Worm (Caenorhabditis elegans): Measurements from ENCODE around the gene sdz-26.

The sdz-26 gene

DNA sequence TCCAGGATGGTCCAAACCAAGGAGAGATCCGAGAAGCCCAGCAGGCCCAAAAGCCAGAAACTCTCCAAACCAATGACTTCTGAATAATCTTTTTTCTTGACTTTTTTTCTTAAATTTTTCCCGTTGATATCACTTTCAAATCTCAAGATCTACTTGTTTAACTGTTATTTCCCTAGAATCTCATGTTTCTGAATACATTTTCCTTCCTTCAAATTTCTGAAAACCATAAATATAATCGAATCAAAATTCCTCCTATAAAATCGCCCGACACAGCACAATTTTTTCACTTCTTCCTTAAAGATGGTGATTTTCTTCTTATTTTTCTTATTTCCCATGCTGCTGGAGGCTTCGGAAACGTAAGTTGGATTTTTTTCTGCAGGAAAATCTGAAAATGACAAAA lies 6.7 kb downstream of the sdz-26 start, which contains the start of gene F26H11.8:
TSS of gene F26H11.8 (plus strand) at position 301 of the 400 bp plus-strand sequence.
- TF ChIP-seq zag-1 (tag; optimal IDR thresholded peaks at IDR 0.05): no peak
- no peak for TF ChIP-seq fkh-10 (GFP tag; optimal IDR thresholded peaks at IDR 0.05)
- no peak for TF ChIP-seq nhr-47 (tag; optimal IDR thresholded peaks at IDR 0.05)
- no peak for TF ChIP-seq nhr-84 (tag; optimal IDR thresholded peaks at IDR 0.05)
- TF ChIP-seq ceh-88 (GFP tag; IDR thresholded peaks at IDR 0.05): no peak
- TF ChIP-seq lin-35 (GFP tag; optimal IDR thresholded peaks at IDR 0.05): no peak
- TF ChIP-seq dpl-1 (GFP tag; optimal IDR thresholded peaks at IDR 0.05): no peak
- no peak for TF ChIP-seq unc-130 (tag; optimal IDR thresholded peaks at IDR 0.05)
- no peak for TF ChIP-seq lin-14 (GFP tag; optimal IDR thresholded peaks at IDR 0.05)
- no peak for TF ChIP-seq lin-39 (tag; optimal IDR thresholded peaks at IDR 0.05)
- no peak for TF ChIP-seq jun-1 (tag; optimal IDR thresholded peaks at IDR 0.05)
- no peak for TF ChIP-seq tlp-1 (tag; optimal IDR thresholded peaks at IDR 0.05)
- no peak for TF ChIP-seq lir-3 (tag; optimal IDR thresholded peaks at IDR 0.05; ENCODE audit: poor library complexity)
- no peak for TF ChIP-seq swsn-7 (tag; optimal IDR thresholded peaks at IDR 0.05)
- no peak for TF ChIP-seq skn-1 (tag; optimal IDR thresholded peaks at IDR 0.05)
- no peak for TF ChIP-seq lin-15B (tag; optimal IDR thresholded peaks at IDR 0.05)

DNA sequence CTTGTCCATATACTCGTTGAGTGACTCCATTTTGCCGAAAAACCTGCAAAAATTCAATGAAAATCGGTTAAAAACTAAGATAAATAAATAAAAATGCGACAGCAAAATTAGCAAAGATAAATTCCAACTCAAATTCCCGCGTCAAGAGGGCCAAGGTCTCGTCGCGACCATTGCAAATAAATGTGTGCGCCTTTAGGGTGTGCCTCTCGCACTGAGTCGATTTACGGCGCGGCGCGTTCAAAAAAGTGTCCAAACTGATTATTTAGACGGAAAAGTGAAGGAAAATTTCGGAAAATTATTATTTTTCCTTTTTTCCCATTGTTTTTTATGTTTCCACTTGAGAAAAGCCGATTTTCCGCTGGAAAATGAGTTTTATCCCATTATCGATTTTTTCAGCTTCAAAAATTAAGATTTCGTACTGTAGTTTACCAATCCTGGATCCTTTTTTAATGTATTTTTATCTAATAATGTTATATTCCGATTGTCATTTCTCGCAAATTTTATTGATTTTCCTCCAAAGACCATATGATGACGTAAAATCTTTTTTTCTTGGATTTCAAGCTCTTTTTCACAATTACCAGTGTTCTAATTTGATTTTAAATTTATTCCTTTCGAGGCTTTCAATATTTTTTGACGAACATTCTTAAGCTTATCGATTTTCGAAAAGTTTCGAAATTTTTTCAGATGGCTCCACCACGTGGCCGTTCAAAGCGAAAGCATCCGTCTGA lies 8.7 kb downstream of the sdz-26 start, which contains the start of the genes kbp-3 and nurf-1:
TSS of gene kbp-3 (minus strand) at position 43 of the 728 bp plus-strand sequence.
TSS of gene nurf-1 (plus strand) at position 678 of the 728 bp plus-strand sequence.
- TF ChIP-seq tbx-2 (tag; optimal IDR thresholded peaks at IDR 0.05) (peak; percentile 40), mep-1 (tag; optimal IDR thresholded peaks at IDR 0.05) (peak; percentile 15), skn-1 (tag; optimal IDR thresholded peaks at IDR 0.05) (peak; percentile 62), nhr-77 (tag; optimal IDR thresholded peaks at IDR 0.05) (peak; percentile 80), lin-15B (tag; optimal IDR thresholded peaks at IDR 0.05) (peak; percentile 65), fkh-8 (tag; optimal IDR thresholded peaks at IDR 0.05) (peak; percentile 23), ceh-82 (tag; optimal IDR thresholded peaks at IDR 0.05) (peak in 2 of 3 experiments; percentile 14 to 60), xbp-1 (tag; optimal IDR thresholded peaks at IDR 0.05) (peak; percentile 38), C04F5.9 (tag; optimal IDR thresholded peaks at IDR 0.05) (no peak), lsy-2 (tag; optimal IDR thresholded peaks at IDR 0.05) (peak; percentile 56 to 89), mdl-1 (tag; optimal IDR thresholded peaks at IDR 0.05) (peak in 1 of 2 experiments; percentile 52), lin-35 (GFP tag; optimal IDR thresholded peaks at IDR 0.05) (peak; percentile 93 to 96), F16B12.6 (tag; optimal IDR thresholded peaks at IDR 0.05) (peak; percentile 37), dsc-1 (tag; optimal IDR thresholded peaks at IDR 0.05) (peak; percentile 22), swsn-7 (tag; optimal IDR thresholded peaks at IDR 0.05) (peak; percentile 14), efl-1 (optimal IDR thresholded peaks at IDR 0.05) (peak; percentile 77 to 91), efl-1 (GFP tag; optimal IDR thresholded peaks at IDR 0.05 in 1 of 2) (peak; percentile 91 to 99), ceh-88 (GFP tag; IDR thresholded peaks at IDR 0.05) (0 out of 2 replicates have a peak, but pooled peaks have one; percentile 13), nhr-47 (tag; optimal IDR thresholded peaks at IDR 0.05) (peak; percentile 53), nhr-19 (GFP tag; conservative IDR thresholded peaks at IDR 0.05) (peak; percentile 30; the same call in 1 of the 2 replicates), lin-13 (GFP tag; optimal IDR thresholded peaks at IDR 0.05) (peak; percentile 5), unc-98 (GFP tag; IDR thresholded peaks at IDR 0.05) (no peak), snu-23 (GFP tag; optimal IDR thresholded peaks at IDR 0.05) (peak; percentile 68), alr-1 (tag; optimal IDR thresholded peaks at IDR 0.05; ENCODE audit: borderline replicate concordance) (no peak), ces-1 (GFP tag; optimal IDR thresholded peaks at IDR 0.05) (no peak), nhr-85 (tag) (no peak), rnt-1 (tag; optimal IDR thresholded peaks at IDR 0.05) (peak; percentile 31), blmp-1 (tag; optimal IDR thresholded peaks at IDR 0.05) (peak; percentile 33), dpl-1 (GFP tag; optimal IDR thresholded peaks at IDR 0.05) (peak; percentile 86 to 93 (median 89)), nhr-71 (tag; optimal IDR thresholded peaks at IDR 0.05) (peak; percentile 57), zip-4 (GFP tag; optimal IDR thresholded peaks at IDR 0.05) (no peak), snpc-4 (tag; optimal IDR thresholded peaks at IDR 0.05) (peak; percentile 9), unc-130 (tag; optimal IDR thresholded peaks at IDR 0.05) (peak; percentile 54), elt-3 (tag; optimal IDR thresholded peaks at IDR 0.05) (peak in 1 of 6 experiments; percentile 45), egl-27 (tag; optimal IDR thresholded peaks at IDR 0.05) (no peak), C16A3.4 (tag; optimal IDR thresholded peaks at IDR 0.05) (peak; percentile 67), pqm-1 (tag; optimal IDR thresholded peaks at IDR 0.05) (no peak), nhr-20 (tag; optimal IDR thresholded peaks at IDR 0.05) (peak; percentile 47)

All from whole organism, L1 larva.